Worm (Caenorhabditis elegans): ENCODE results near the gene C56E10.3.

C56E10.3 gene

ce11 chrX:6642798-6643197 is 2.7 kb upstream of the C56E10.3 start:
- TF ChIP-seq hmg-4 (GFP tag; optimal IDR thresholded peaks at IDR 0.05) (no peak), F13C5.2 (tag; optimal IDR thresholded peaks at IDR 0.05) (no peak), scrt-1 (GFP tag; IDR thresholded peaks at IDR 0.05) (no peak), tbx-11 (GFP tag; IDR thresholded peaks at IDR 0.05) (no peak), pes-1 (GFP tag; IDR thresholded peaks at IDR 0.05) (no peak), B0310.2 (tag; optimal IDR thresholded peaks at IDR 0.05) (no peak), tbx-37 (GFP tag; conservative IDR thresholded peaks at IDR 0.05) (no peak), ceh-36 (tag; optimal IDR thresholded peaks at IDR 0.05) (no peak), hnd-1 (tag; optimal IDR thresholded peaks at IDR 0.05) (no peak)

DNA sequence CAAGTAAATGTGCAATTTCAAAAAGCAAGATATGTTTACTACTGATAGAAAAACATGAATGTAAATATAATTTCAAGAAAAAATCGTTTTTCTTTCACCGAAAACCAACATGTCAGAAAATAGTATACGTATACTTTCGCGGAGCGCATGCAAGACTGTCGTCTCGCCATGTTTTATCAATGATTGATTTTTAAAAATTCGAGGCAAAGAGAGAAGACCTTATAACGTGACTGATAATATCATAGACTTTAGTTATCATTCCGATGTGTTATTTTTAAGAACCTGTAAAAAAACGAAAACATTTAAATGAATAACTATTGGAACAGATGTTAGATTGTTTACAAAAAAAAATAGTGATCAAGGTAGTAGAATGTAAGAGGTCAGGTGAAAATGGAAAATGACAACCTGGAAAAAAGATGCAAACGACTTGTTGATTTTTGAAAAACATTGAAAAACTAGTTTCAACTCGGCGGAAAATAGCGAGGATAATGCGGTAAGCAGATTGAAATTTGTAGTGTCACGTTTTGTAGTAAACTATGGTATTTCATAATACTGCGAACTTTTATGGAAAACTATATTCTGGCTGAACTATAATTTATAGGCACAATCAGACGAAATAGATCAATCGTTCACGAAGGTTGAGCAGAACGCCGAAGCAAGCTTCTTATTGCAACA is 1.1 kb downstream of the C56E10.3 start:
- TF ChIP-seq scrt-1 (GFP tag; IDR thresholded peaks at IDR 0.05) = no peak
- TF ChIP-seq sea-1 (GFP tag; conservative IDR thresholded peaks at IDR 0.05) = no peak
- no peak for TF ChIP-seq F13C5.2 (tag; optimal IDR thresholded peaks at IDR 0.05)
- no peak for TF ChIP-seq ceh-36 (tag; optimal IDR thresholded peaks at IDR 0.05)
- no peak for TF ChIP-seq hmbx-1 (tag; optimal IDR thresholded peaks at IDR 0.05)
- TF ChIP-seq ets-7 (tag; optimal IDR thresholded peaks at IDR 0.05) = no peak
- TF ChIP-seq hmg-4 (GFP tag; optimal IDR thresholded peaks at IDR 0.05) = no peak
- TF ChIP-seq pes-1 (GFP tag; IDR thresholded peaks at IDR 0.05) = no peak
- TF ChIP-seq aly-1 (tag; optimal IDR thresholded peaks at IDR 0.05) = no peak
- no peak for TF ChIP-seq tra-4 (tag; optimal IDR thresholded peaks at IDR 0.05)
- no peak for TF ChIP-seq tbx-37 (GFP tag; conservative IDR thresholded peaks at IDR 0.05)
- TF ChIP-seq B0310.2 (tag; optimal IDR thresholded peaks at IDR 0.05) = no peak
- TF ChIP-seq flt-1 (GFP tag; IDR thresholded peaks at IDR 0.05) = no peak
- no peak for TF ChIP-seq ama-1 (optimal IDR thresholded peaks at IDR 0.05)
- TF ChIP-seq ceh-13 (GFP tag; optimal IDR thresholded peaks at IDR 0.05) = no peak
- no peak for TF ChIP-seq hnd-1 (tag; optimal IDR thresholded peaks at IDR 0.05)
- TF ChIP-seq tbx-11 (GFP tag; IDR thresholded peaks at IDR 0.05) = no peak

ce11 chrX:6649573-6649972 is 4.1 kb downstream of the C56E10.3 start:
- TF ChIP-seq hmg-4 (GFP tag; optimal IDR thresholded peaks at IDR 0.05) = no peak
- TF ChIP-seq hmbx-1 (tag; optimal IDR thresholded peaks at IDR 0.05) = no peak
- TF ChIP-seq ama-1 (optimal IDR thresholded peaks at IDR 0.05) = no peak
- no peak for TF ChIP-seq tbx-11 (GFP tag; IDR thresholded peaks at IDR 0.05)
- no peak for TF ChIP-seq flt-1 (GFP tag; IDR thresholded peaks at IDR 0.05)
- no peak for TF ChIP-seq sea-1 (GFP tag; conservative IDR thresholded peaks at IDR 0.05)
- no peak for TF ChIP-seq tra-4 (tag; optimal IDR thresholded peaks at IDR 0.05)
- TF ChIP-seq aly-1 (tag; optimal IDR thresholded peaks at IDR 0.05) = no peak
- TF ChIP-seq ceh-36 (tag; optimal IDR thresholded peaks at IDR 0.05) = no peak
- no peak for TF ChIP-seq ceh-13 (GFP tag; optimal IDR thresholded peaks at IDR 0.05)
- TF ChIP-seq scrt-1 (GFP tag; IDR thresholded peaks at IDR 0.05) = no peak
- no peak for TF ChIP-seq pes-1 (GFP tag; IDR thresholded peaks at IDR 0.05)
- no peak for TF ChIP-seq tbx-37 (GFP tag; conservative IDR thresholded peaks at IDR 0.05)
- no peak for TF ChIP-seq ets-7 (tag; optimal IDR thresholded peaks at IDR 0.05)
- no peak for TF ChIP-seq B0310.2 (tag; optimal IDR thresholded peaks at IDR 0.05)
- TF ChIP-seq hnd-1 (tag; optimal IDR thresholded peaks at IDR 0.05) = no peak
- no peak for TF ChIP-seq F13C5.2 (tag; optimal IDR thresholded peaks at IDR 0.05)

- TF ChIP-seq hnd-1 (tag; optimal IDR thresholded peaks at IDR 0.05) = no peak
- no peak for TF ChIP-seq ets-7 (tag; optimal IDR thresholded peaks at IDR 0.05)
- TF ChIP-seq tbx-37 (GFP tag; conservative IDR thresholded peaks at IDR 0.05) = no peak
- no peak for TF ChIP-seq tbx-11 (GFP tag; IDR thresholded peaks at IDR 0.05)
- TF ChIP-seq flt-1 (GFP tag; IDR thresholded peaks at IDR 0.05) = no peak
- TF ChIP-seq hmg-4 (GFP tag; optimal IDR thresholded peaks at IDR 0.05) = no peak
- no peak for TF ChIP-seq scrt-1 (GFP tag; IDR thresholded peaks at IDR 0.05)
These were observed 7.7 kb downstream of the C56E10.3 start for ce11 chrX:6653173-6653572.

- TF ChIP-seq hnd-1 (tag; optimal IDR thresholded peaks at IDR 0.05) = no peak
These were observed 8.7 kb downstream of the C56E10.3 start for ce11 chrX:6654139-6654538.

DNA sequence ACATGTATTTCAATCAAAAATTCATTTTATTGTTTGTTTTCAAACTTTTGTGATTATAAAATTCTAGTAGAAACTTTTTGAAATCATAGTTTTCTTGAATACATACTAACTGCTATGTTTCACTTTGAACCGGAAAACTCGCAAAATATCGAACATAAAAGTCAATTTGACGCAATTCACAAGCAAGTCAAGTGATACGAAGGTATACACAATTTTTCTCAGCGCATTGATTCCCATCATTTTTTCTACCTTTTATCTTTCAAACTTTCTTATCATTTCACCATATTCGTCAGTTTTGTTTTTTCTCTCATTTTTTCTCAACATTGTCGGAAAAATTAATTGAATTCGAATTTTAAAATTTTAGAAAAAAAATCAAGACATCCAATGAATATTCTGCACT is 9.7 kb downstream of the C56E10.3 start, which contains the start of gene nhr-173:
Gene nhr-173, plus strand, starts transcription at position 366 of the 400 bp plus-strand sequence.
- TF ChIP-seq ets-7 (tag; optimal IDR thresholded peaks at IDR 0.05) (no peak), sea-1 (GFP tag; conservative IDR thresholded peaks at IDR 0.05) (no peak), tra-4 (tag; optimal IDR thresholded peaks at IDR 0.05) (no peak), hnd-1 (tag; optimal IDR thresholded peaks at IDR 0.05) (no peak), pes-1 (GFP tag; IDR thresholded peaks at IDR 0.05) (no peak), B0310.2 (tag; optimal IDR thresholded peaks at IDR 0.05) (no peak), hmg-4 (GFP tag; optimal IDR thresholded peaks at IDR 0.05) (no peak), aly-1 (tag; optimal IDR thresholded peaks at IDR 0.05) (no peak), tbx-37 (GFP tag; conservative IDR thresholded peaks at IDR 0.05) (no peak), tbx-11 (GFP tag; IDR thresholded peaks at IDR 0.05) (no peak), scrt-1 (GFP tag; IDR thresholded peaks at IDR 0.05) (no peak), hmbx-1 (tag; optimal IDR thresholded peaks at IDR 0.05) (no peak), ama-1 (optimal IDR thresholded peaks at IDR 0.05) (no peak), ceh-13 (GFP tag; optimal IDR thresholded peaks at IDR 0.05) (no peak), F13C5.2 (tag; optimal IDR thresholded peaks at IDR 0.05) (no peak)

- no peak for TF ChIP-seq ceh-13 (GFP tag; optimal IDR thresholded peaks at IDR 0.05)
- TF ChIP-seq hmg-4 (GFP tag; optimal IDR thresholded peaks at IDR 0.05) = no peak
- TF ChIP-seq hmbx-1 (tag; optimal IDR thresholded peaks at IDR 0.05) = no peak
- no peak for TF ChIP-seq sea-1 (GFP tag; conservative IDR thresholded peaks at IDR 0.05)
- TF ChIP-seq ets-7 (tag; optimal IDR thresholded peaks at IDR 0.05) = no peak
- no peak for TF ChIP-seq tbx-11 (GFP tag; IDR thresholded peaks at IDR 0.05)
These were observed 10.8 kb downstream of the C56E10.3 start for ce11 chrX:6656251-6656650.

DNA sequence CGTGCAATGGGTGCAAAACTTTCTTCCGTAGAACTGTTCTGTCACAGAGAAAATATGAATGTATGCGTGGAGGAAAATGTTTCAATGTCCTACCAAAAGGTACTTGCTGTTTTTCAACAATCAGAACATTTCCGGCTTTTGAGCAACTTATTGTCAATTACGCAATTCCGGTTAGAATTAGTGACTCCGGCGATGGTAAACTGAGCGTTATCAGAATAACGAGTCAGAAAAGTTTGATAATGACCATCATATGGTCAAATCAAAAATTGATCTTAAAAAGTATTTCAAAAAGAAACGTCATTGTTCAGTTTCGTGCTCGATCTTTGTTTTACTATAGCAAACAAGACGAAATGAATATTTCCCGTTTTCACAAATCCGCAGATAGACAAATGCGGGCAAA is 11.3 kb downstream of the C56E10.3 start:
- TF ChIP-seq hmg-4 (GFP tag; optimal IDR thresholded peaks at IDR 0.05) (no peak), B0310.2 (tag; optimal IDR thresholded peaks at IDR 0.05) (no peak), pes-1 (GFP tag; IDR thresholded peaks at IDR 0.05) (no peak), sea-1 (GFP tag; conservative IDR thresholded peaks at IDR 0.05) (no peak), ama-1 (optimal IDR thresholded peaks at IDR 0.05) (no peak), aly-1 (tag; optimal IDR thresholded peaks at IDR 0.05) (no peak), ceh-36 (tag; optimal IDR thresholded peaks at IDR 0.05) (no peak), F13C5.2 (tag; optimal IDR thresholded peaks at IDR 0.05) (no peak), tbx-11 (GFP tag; IDR thresholded peaks at IDR 0.05) (no peak), hnd-1 (tag; optimal IDR thresholded peaks at IDR 0.05) (no peak), ets-7 (tag; optimal IDR thresholded peaks at IDR 0.05) (no peak)
